Fruit fly (Drosophila melanogaster): ENCODE results near the gene Nmd3.

The Nmd3 gene

dm6 chrX:2222181-2222790 lies 37.8 kb upstream of the Nmd3 start, which contains the start of gene Vinc (continued):
- no peak for TF ChIP-seq CG10565 (GFP tag; optimal IDR thresholded peaks at IDR 0.05)
- TF ChIP-seq amos (GFP tag; IDR thresholded peaks at IDR 0.05; ENCODE audit: partially characterized antibody): peak; percentile 55; the same call in 1 of the 2 replicates
- TF ChIP-seq CG7963 (GFP tag; IDR thresholded peaks at IDR 0.05; ENCODE audit: partially characterized antibody): 0 out of 3 replicates have a peak, but pooled peaks have one; percentile 7
- TF ChIP-seq Taf1 (GFP tag; IDR thresholded peaks at IDR 0.05): peak; percentile 84
- no peak for TF ChIP-seq jing (GFP tag; optimal IDR thresholded peaks at IDR 0.05)
- TF ChIP-seq CG12155 (GFP tag; optimal IDR thresholded peaks at IDR 0.05): peak; percentile 96
- no peak for TF ChIP-seq Sox102F (GFP tag; optimal IDR thresholded peaks at IDR 0.05)
- peak; percentile 82 for TF ChIP-seq tap (tag; optimal IDR thresholded peaks at IDR 0.05)
- peak; percentile 71 for TF ChIP-seq HLH54F (GFP tag; optimal IDR thresholded peaks at IDR 0.05)
- peak; percentile 78 for TF ChIP-seq ERR (GFP tag; optimal IDR thresholded peaks at IDR 0.05)
- peak; percentile 65 for TF ChIP-seq CG16815 (GFP tag; optimal IDR thresholded peaks at IDR 0.05)
- peak; percentile 83 for TF ChIP-seq E2f1 (GFP tag; IDR thresholded peaks at IDR 0.05)
- peak; percentile 68 for TF ChIP-seq CG30020 (tag; optimal IDR thresholded peaks at IDR 0.05)
- TF ChIP-seq chm (GFP tag; IDR thresholded peaks at IDR 0.05): peak; percentile 52; the same call in 1 of the 2 replicates
- TF ChIP-seq danr (GFP tag; IDR thresholded peaks at IDR 0.05): peak; percentile 76
- TF ChIP-seq trh (GFP tag; optimal IDR thresholded peaks at IDR 0.05): peak; percentile 24
- TF ChIP-seq CG10366 (GFP tag; IDR thresholded peaks at IDR 0.05): peak; percentile 54
- TF ChIP-seq tin (GFP tag; optimal IDR thresholded peaks at IDR 0.05): peak; percentile 85
- peak; percentile 70 for TF ChIP-seq emc (GFP tag; optimal IDR thresholded peaks at IDR 0.05)
- no peak for TF ChIP-seq CG10321 (GFP tag; IDR thresholded peaks at IDR 0.05)
- 0 out of 3 replicates have a peak, but pooled peaks have one; percentile 47 for TF ChIP-seq CG14860 (GFP tag; IDR thresholded peaks at IDR 0.05; ENCODE audit: partially characterized antibody)
- peak; percentile 35 for TF ChIP-seq ab (GFP tag; optimal IDR thresholded peaks at IDR 0.05)
- TF ChIP-seq CG4282 (GFP tag; optimal IDR thresholded peaks at IDR 0.05): peak; percentile 18
- peak; percentile 24 for TF ChIP-seq cato (GFP tag; optimal IDR thresholded peaks at IDR 0.05; ENCODE audit: borderline replicate concordance)
- TF ChIP-seq Ssrp (tag; optimal IDR thresholded peaks at IDR 0.05): peak; percentile 54
- TF ChIP-seq ken (GFP tag; IDR thresholded peaks at IDR 0.05): peak; percentile 61; the same call in 1 of the 3 replicates
- TF ChIP-seq Gug (GFP tag; IDR thresholded peaks at IDR 0.05): peak; percentile 69
- TF ChIP-seq wek (GFP tag; optimal IDR thresholded peaks at IDR 0.05): no peak
- no peak for TF ChIP-seq da (GFP tag; optimal IDR thresholded peaks at IDR 0.05)
- TF ChIP-seq CG17328 (GFP tag; IDR thresholded peaks at IDR 0.05): peak; percentile 62
- peak; percentile 68 for TF ChIP-seq CG17802 (tag; optimal IDR thresholded peaks at IDR 0.05)
- TF ChIP-seq C15 (GFP tag; IDR thresholded peaks at IDR 0.05): 0 out of 3 replicates have a peak, but pooled peaks have one; percentile 30
- TF ChIP-seq CG18619 (GFP tag; optimal IDR thresholded peaks at IDR 0.05): peak; percentile 83
- no peak for TF ChIP-seq CG3065 (GFP tag; optimal IDR thresholded peaks at IDR 0.05)
- TF ChIP-seq Adf1 (GFP tag; IDR thresholded peaks at IDR 0.05): peak; percentile 70
- peak; percentile 76 for TF ChIP-seq Hmx (GFP tag; optimal IDR thresholded peaks at IDR 0.05)
- TF ChIP-seq unc-4 (GFP tag; IDR thresholded peaks at IDR 0.05; ENCODE audit: partially characterized antibody): no peak
- TF ChIP-seq CG7745 (tag; optimal IDR thresholded peaks at IDR 0.05): no peak
- no peak for TF ChIP-seq CG2129 (GFP tag; IDR thresholded peaks at IDR 0.05; ENCODE audit: partially characterized antibody)
- TF ChIP-seq CG9876 (GFP tag; optimal IDR thresholded peaks at IDR 0.05): peak; percentile 34
- TF ChIP-seq D19B (GFP tag; optimal IDR thresholded peaks at IDR 0.05): peak; percentile 84
- TF ChIP-seq jigr1 (GFP tag; IDR thresholded peaks at IDR 0.05): 0 out of 3 replicates have a peak, but pooled peaks have one; percentile 40
- peak; percentile 83 for TF ChIP-seq esg (GFP tag; conservative IDR thresholded peaks at IDR 0.05)
- TF ChIP-seq her (GFP tag; optimal IDR thresholded peaks at IDR 0.05): peak; percentile 80
- no peak for TF ChIP-seq nau (GFP tag; optimal IDR thresholded peaks at IDR 0.05)
- TF ChIP-seq ranshi (GFP tag; IDR thresholded peaks at IDR 0.05): peak; percentile 84
- TF ChIP-seq en (GFP tag; optimal IDR thresholded peaks at IDR 0.05): peak; percentile 82
- peak; percentile 44; the same call in 1 of the 2 replicates for TF ChIP-seq wor (GFP tag; IDR thresholded peaks at IDR 0.05)
- peak; percentile 90 for TF ChIP-seq CG9932 (GFP tag; IDR thresholded peaks at IDR 0.05)
- peak; percentile 51; the same call in 1 of the 2 replicates for TF ChIP-seq Oaz (GFP tag; IDR thresholded peaks at IDR 0.05)

Data from whole organism, embryonic.